Worm (Caenorhabditis elegans): ENCODE data around the gene ZK867.2.

ZK867.2 gene

ce11 chrX:7230877-7231276 is 24.4 kb downstream of the ZK867.2 start:
- TF ChIP-seq set-16 (GFP tag; IDR thresholded peaks at IDR 0.05) = peak; percentile 71
- TF ChIP-seq dve-1 (tag; optimal IDR thresholded peaks at IDR 0.05; ENCODE audit: insufficient read depth) = no peak
- TF ChIP-seq ceh-20 (GFP tag; IDR thresholded peaks at IDR 0.05) = 0 out of 2 replicates have a peak, but pooled peaks have one; percentile 8
- TF ChIP-seq nhr-42 (GFP tag; IDR thresholded peaks at IDR 0.05) = no peak
- TF ChIP-seq D1046.2 (GFP tag; IDR thresholded peaks at IDR 0.05) = no peak

DNA sequence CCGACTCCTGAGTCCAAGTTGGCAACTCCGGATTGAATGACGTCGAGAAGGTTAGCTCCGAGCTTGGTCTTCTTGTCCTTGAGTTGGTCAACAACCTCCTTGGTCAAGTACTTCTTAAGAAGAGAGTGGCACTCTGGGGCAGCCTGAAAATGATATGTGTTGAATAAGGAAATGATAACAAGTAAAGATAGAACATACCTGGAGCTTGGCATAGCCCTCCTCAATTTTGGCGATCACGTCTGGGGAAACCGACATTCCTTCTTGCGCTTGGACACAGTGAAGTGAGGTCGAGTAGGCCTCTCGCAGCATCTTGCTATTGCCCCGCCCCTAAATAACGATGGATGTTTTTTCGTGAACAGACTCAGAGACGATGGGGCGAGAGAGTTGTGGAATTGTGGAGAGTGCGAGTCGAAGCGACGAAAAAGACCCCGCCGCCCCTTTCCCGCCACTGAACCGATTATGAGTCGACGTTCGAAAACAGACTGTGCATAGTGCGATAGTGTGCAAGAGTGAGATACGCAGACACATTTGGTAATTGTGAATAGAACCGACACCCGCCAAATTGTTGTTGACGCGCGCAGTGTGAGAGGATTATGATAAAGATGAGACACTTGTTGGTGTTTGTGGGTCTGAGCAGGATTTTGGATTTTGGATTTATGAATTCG is 25.8 kb downstream of the ZK867.2 start:
- TF ChIP-seq dmd-9 (GFP tag; IDR thresholded peaks at IDR 0.05) (0 out of 2 replicates have a peak, but pooled peaks have one; percentile 22), lin-13 (GFP tag; optimal IDR thresholded peaks at IDR 0.05) (no peak), mes-2 (tag; optimal IDR thresholded peaks at IDR 0.05; ENCODE audit: poor library complexity, severe bottlenecking) (peak; percentile 7), snpc-4 (tag; optimal IDR thresholded peaks at IDR 0.05) (no peak), ces-1 (GFP tag; optimal IDR thresholded peaks at IDR 0.05) (no peak), F10B5.3 (tag; optimal IDR thresholded peaks at IDR 0.05) (no peak), arid-1 (GFP tag; conservative IDR thresholded peaks at IDR 0.05) (no peak), Y75B8A.6 (GFP tag; IDR thresholded peaks at IDR 0.05) (0 out of 2 replicates have a peak, but pooled peaks have one; percentile 20), lin-38 (GFP tag; IDR thresholded peaks at IDR 0.05) (no peak), mxl-2 (GFP tag; conservative IDR thresholded peaks at IDR 0.05) (no peak), madf-5 (GFP tag; IDR thresholded peaks at IDR 0.05) (0 out of 4 replicates have a peak, but pooled peaks of 1 of the 2 experiments have one; percentile 26), nhr-6 (tag; optimal IDR thresholded peaks at IDR 0.05) (peak; percentile 55), rbr-2 (tag; optimal IDR thresholded peaks at IDR 0.05) (peak; percentile 22), set-16 (GFP tag; IDR thresholded peaks at IDR 0.05) (peak; percentile 35), snpc-1.2 (GFP tag; IDR thresholded peaks at IDR 0.05) (no peak), Y105C5A.15 (GFP tag; IDR thresholded peaks at IDR 0.05) (no peak), Y5F2A.4 (GFP tag; optimal IDR thresholded peaks at IDR 0.05) (no peak), ctbp-1 (GFP tag; IDR thresholded peaks at IDR 0.05) (no peak), hmg-1.1 (GFP tag; IDR thresholded peaks at IDR 0.05) (peak; percentile 50; the same call in 1 of the 2 replicates), lim-7 (GFP tag; IDR thresholded peaks at IDR 0.05) (no peak), ceh-44 (GFP tag; IDR thresholded peaks at IDR 0.05) (no peak), dmd-6 (GFP tag; IDR thresholded peaks at IDR 0.05) (peak; percentile 35), lin-29 (GFP tag; IDR thresholded peaks at IDR 0.05) (no peak), T26A8.4 (GFP tag; IDR thresholded peaks at IDR 0.05) (no peak), lin-1 (GFP tag; IDR thresholded peaks at IDR 0.05) (peak; percentile 58; the same call in 1 of the 2 replicates), F49E8.2 (tag; optimal IDR thresholded peaks at IDR 0.05; ENCODE audit: borderline replicate concordance) (no peak), daf-16 (GFP tag; optimal IDR thresholded peaks at IDR 0.05) (peak in 1 of 2 experiments; percentile 16), daf-16 (tag; optimal IDR thresholded peaks at IDR 0.05) (peak; percentile 68), egl-43 (GFP tag; IDR thresholded peaks at IDR 0.05) (0 out of 2 replicates have a peak, but pooled peaks have one; percentile 13), ZK546.5 (tag; optimal IDR thresholded peaks at IDR 0.05) (no peak), nhr-11 (tag; optimal IDR thresholded peaks at IDR 0.05) (peak; percentile 29), zag-1 (tag; optimal IDR thresholded peaks at IDR 0.05) (no peak), mep-1 (tag; optimal IDR thresholded peaks at IDR 0.05) (peak; percentile 39), daf-19 (GFP tag; conservative IDR thresholded peaks at IDR 0.05) (no peak), cey-2 (tag; optimal IDR thresholded peaks at IDR 0.05; ENCODE audit: borderline replicate concordance, insufficient read depth) (no peak), skn-1 (tag; optimal IDR thresholded peaks at IDR 0.05) (no peak), nhr-111 (GFP tag; optimal IDR thresholded peaks at IDR 0.05) (no peak), T20F7.1 (GFP tag; optimal IDR thresholded peaks at IDR 0.05) (no peak), dve-1 (tag; optimal IDR thresholded peaks at IDR 0.05; ENCODE audit: insufficient read depth) (peak; percentile 67), nhr-28 (tag; optimal IDR thresholded peaks at IDR 0.05) (peak; percentile 23), unc-62 (GFP tag; optimal IDR thresholded peaks at IDR 0.05 in 1 of 2) (no peak), unc-62 (tag; optimal IDR thresholded peaks at IDR 0.05) (no peak), lsy-2 (tag; optimal IDR thresholded peaks at IDR 0.05) (peak in 1 of 2 experiments; percentile 62), aha-1 (tag) (peak; percentile 91), F26F4.8 (GFP tag; conservative IDR thresholded peaks at IDR 0.05) (no peak)
